Fruit fly (Drosophila melanogaster) whole organism, adult: ENCODE results near the gene RhoGEF3.

Experiments used
- CG14711 ChIP-seq: fragments of 200-800 bp; sonication (Bioruptor generic); optimal IDR thresholded peaks from 2 replicates; lab custom pipeline; 2018; ENCODE audit warnings: missing biosample characterization, mild to moderate bottlenecking, missing genetic modification characterization, moderate library complexity
- CG1620 ChIP-seq: fragments of 200-800 bp; sonication (Bioruptor generic); optimal IDR thresholded peaks from 2 replicates; lab custom pipeline; 2016; ENCODE audit warnings: missing biosample characterization, missing genetic modification characterization
- CG5204 ChIP-seq: fragments of 200-800 bp; sonication (Bioruptor generic); optimal IDR thresholded peaks from 2 replicates; lab custom pipeline; 2016; ENCODE audit warnings: missing biosample characterization, missing genetic modification characterization
- CG7101 ChIP-seq: fragments of 200-800 bp; sonication (Bioruptor generic); optimal IDR thresholded peaks from 2 replicates; lab custom pipeline; 2018; ENCODE audit warnings: missing biosample characterization, mild to moderate bottlenecking, missing genetic modification characterization, moderate library complexity
- Crg-1 ChIP-seq: fragments of 200-800 bp; sonication (Bioruptor generic); optimal IDR thresholded peaks from 2 replicates; lab custom pipeline; 2016; ENCODE audit warnings: missing biosample characterization, missing genetic modification characterization
- Hr96 ChIP-seq: fragments of 200-800 bp; sonication (Bioruptor generic); optimal IDR thresholded peaks from 2 replicates; lab custom pipeline; 2016; ENCODE audit warnings: missing biosample characterization, missing genetic modification characterization
- bab1 ChIP-seq: fragments of 200-800 bp; sonication (Bioruptor generic); optimal IDR thresholded peaks from 3 replicates; lab custom pipeline; 2019; ENCODE audit warnings: missing biosample characterization, mild to moderate bottlenecking, missing genetic modification characterization, moderate library complexity
- cnc ChIP-seq, 2 experiments: fragments of >200 bp; optimal IDR thresholded peaks; 2 replicates each; lab custom pipeline; 2017

- TF ChIP-seq CG5204 (GFP tag; lab: Kevin White, UChicago): no peak
- no peak for TF ChIP-seq cnc (optimal IDR thresholded peaks at IDR 0.05; lab: Kevin White, UChicago)
- TF ChIP-seq Hr96 (GFP tag; lab: Kevin White, UChicago): no peak
- no peak for TF ChIP-seq bab1
- TF ChIP-seq CG7101: no peak
- TF ChIP-seq CG14711 (tag; lab: Kevin White, UChicago): no peak
- no peak for TF ChIP-seq Crg-1 (GFP tag; lab: Kevin White, UChicago)
- TF ChIP-seq CG1620 (GFP tag; lab: Kevin White, UChicago): no peak
These were observed 44.3 kb downstream of the RhoGEF3 start for dm6 chr3L:321495-321894.
